Worm (Caenorhabditis elegans): ENCODE results near the gene skr-15.
A peak's percentile ranks its signal among the peaks of the same experiment; 100 is the strongest.

The skr-15 gene

DNA sequence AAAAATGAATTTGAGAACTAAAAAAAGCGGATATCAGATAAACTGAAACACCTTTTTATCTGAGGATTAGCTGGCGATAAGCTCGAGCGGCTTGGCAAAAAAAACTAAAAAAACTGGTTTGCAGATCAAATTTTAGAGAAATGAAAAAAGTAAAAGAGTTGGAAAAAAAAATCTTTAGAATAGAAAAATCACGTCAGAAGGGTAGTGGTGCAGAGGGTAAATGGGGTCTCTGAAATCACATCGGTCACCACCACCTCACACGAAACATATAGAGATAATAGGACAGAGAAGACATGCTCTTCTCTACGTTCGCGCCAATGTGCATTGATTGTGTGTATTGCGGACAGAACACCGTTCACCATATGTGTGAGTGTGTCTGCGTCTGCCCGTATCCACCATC, 42.7 kb upstream of the skr-15 start:
- TF ChIP-seq lin-29 (GFP tag; IDR thresholded peaks at IDR 0.05) (no peak), aha-1 (tag) (peak; percentile 74)

DNA sequence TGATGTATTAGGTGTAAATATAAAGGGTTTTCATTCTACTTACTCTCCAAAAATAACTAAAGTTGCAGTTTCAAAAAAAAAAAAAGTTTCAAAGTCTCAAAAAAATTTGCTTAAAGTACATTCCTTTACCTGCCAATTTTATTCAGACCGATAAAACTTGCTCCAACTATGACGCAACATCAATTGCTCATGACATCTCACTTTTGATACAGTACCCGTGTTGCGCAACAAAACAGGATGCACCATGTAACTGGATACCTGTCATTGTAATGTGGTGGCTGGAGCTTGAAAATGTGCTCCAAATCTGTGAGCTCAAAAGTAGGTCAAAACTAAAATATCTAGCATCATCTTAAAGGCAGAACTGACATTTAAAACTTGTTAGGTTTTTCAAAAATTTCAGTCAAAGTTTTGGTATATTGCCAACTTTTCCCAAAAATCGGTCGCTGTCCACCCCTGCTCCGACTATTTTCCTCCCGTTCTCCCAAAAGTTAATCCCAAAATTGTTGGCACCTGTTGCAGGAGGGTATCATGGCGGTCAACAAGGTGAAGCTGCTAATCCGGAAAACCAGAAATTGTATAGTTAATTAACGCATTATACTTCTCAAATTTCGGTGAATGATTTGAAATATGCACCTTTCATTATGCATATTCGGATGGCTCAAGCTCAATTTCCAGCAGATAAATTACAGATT, 41.5 kb upstream of the skr-15 start, which contains the start of gene T24E12.2:
Gene T24E12.2, plus strand, starts transcription at position 642 of the 692 bp plus-strand sequence.
- TF ChIP-seq nhr-25 (tag; optimal IDR thresholded peaks at IDR 0.05; ENCODE audit: borderline replicate concordance, insufficient read depth) (no peak), nhr-11 (tag; optimal IDR thresholded peaks at IDR 0.05) (no peak)

DNA sequence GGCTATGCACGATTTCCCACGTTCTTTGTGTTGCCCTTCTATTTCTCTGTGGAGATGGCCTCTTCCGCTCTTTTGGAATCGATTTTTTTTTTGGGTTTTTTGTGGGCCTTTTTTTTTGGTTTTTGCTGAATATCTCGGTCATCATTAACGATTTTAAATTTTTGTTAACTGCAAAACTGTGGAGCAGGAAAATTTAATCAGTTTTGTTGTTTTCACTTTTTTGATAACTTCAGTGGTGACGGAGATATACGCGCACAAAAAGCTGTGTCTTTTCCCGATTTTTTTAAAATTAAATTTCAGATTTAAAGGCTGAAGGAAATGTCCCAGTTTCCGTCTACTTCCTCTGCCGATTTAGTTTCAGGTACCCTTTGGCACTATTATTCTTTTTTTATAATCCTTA, 38.7 kb upstream of the skr-15 start, which contains the start of gene T24E12.1:
Gene T24E12.1, plus strand, starts transcription at position 301 of the 400 bp plus-strand sequence.
- TF ChIP-seq ceh-20 (GFP tag; IDR thresholded peaks at IDR 0.05) (no peak), lsy-2 (tag; optimal IDR thresholded peaks at IDR 0.05) (no peak), R02D3.7 (tag; optimal IDR thresholded peaks at IDR 0.05) (no peak), mdt-29 (GFP tag; IDR thresholded peaks at IDR 0.05) (no peak), fkh-10 (GFP tag; optimal IDR thresholded peaks at IDR 0.05) (no peak), lin-13 (GFP tag; optimal IDR thresholded peaks at IDR 0.05) (no peak), ceh-44 (GFP tag; IDR thresholded peaks at IDR 0.05) (no peak), dmd-6 (GFP tag; IDR thresholded peaks at IDR 0.05) (no peak), lin-15B (tag; optimal IDR thresholded peaks at IDR 0.05) (no peak), snpc-1.2 (GFP tag; IDR thresholded peaks at IDR 0.05) (no peak), pha-4 (GFP tag; IDR thresholded peaks at IDR 0.05) (no peak), pha-4 (tag; optimal IDR thresholded peaks at IDR 0.05) (no peak)

DNA sequence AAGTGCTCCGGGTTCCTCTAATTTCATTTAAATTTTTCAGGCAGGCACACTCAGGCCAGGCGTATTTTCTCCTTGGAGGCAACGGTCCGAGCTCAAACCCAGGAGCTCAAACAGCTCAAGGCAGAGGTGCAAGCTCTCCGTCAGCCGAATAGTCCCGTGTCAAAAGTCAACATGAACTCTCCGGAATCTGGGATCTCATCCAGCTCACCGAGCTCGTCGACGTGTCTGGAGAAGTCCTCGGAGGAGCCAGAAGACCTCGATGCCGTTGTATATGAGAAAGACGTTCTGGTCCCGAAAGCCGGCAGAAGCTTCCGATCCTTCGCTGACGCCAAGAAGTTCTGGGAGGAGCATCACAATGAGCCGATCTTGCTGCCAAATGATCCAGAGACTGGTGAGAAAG, 38.2 kb upstream of the skr-15 start:
- TF ChIP-seq zfp-2 (tag; optimal IDR thresholded peaks at IDR 0.05) (no peak), nhr-10 (tag; optimal IDR thresholded peaks at IDR 0.05) (no peak), pha-4 (GFP tag; IDR thresholded peaks at IDR 0.05) (no peak), pha-4 (tag; optimal IDR thresholded peaks at IDR 0.05) (no peak), lin-13 (GFP tag; optimal IDR thresholded peaks at IDR 0.05) (no peak), set-16 (GFP tag; IDR thresholded peaks at IDR 0.05) (peak; percentile 78)

DNA sequence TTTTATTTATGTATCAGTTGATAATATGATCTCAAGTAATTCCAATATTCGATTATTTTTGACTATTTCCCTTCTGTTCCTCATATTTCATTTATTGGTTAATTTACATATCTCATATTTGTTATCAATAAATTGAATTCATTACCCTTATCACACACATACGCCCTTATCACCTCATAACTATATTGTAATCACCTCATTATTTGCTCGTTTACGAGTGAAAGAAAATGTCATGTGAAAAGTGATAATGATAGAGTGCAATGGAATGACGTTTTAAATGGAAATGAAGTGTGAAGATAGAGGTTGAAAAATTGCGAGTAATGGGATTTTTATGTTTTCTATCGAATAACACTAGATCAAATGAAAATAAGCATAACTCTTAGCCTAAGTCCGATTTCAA, 37.4 kb upstream of the skr-15 start:
- TF ChIP-seq ces-1 (GFP tag; optimal IDR thresholded peaks at IDR 0.05) (no peak), ceh-20 (GFP tag; IDR thresholded peaks at IDR 0.05) (peak; percentile 80), zip-11 (GFP tag; IDR thresholded peaks at IDR 0.05) (no peak), nhr-6 (tag; optimal IDR thresholded peaks at IDR 0.05) (peak; percentile 100), lin-1 (GFP tag; IDR thresholded peaks at IDR 0.05) (peak; percentile 91), nhr-77 (tag; optimal IDR thresholded peaks at IDR 0.05) (peak; percentile 97), fos-1 (tag; optimal IDR thresholded peaks at IDR 0.05) (peak; percentile 36), unc-62 (GFP tag; optimal IDR thresholded peaks at IDR 0.05 in 1 of 2) (peak; percentile 70 to 98), unc-62 (tag; optimal IDR thresholded peaks at IDR 0.05) (no peak), daf-16 (GFP tag; optimal IDR thresholded peaks at IDR 0.05) (peak in 1 of 2 experiments; percentile 23), daf-16 (tag; optimal IDR thresholded peaks at IDR 0.05) (peak; percentile 96), cey-2 (tag; optimal IDR thresholded peaks at IDR 0.05; ENCODE audit: borderline replicate concordance, insufficient read depth) (peak; percentile 21), mdl-1 (tag; optimal IDR thresholded peaks at IDR 0.05) (peak in 1 of 2 experiments; percentile 53), unc-39 (tag; optimal IDR thresholded peaks at IDR 0.05) (no peak), mxl-3 (GFP tag; optimal IDR thresholded peaks at IDR 0.05) (peak; percentile 50), ztf-11 (tag; optimal IDR thresholded peaks at IDR 0.05) (no peak), nhr-42 (GFP tag; IDR thresholded peaks at IDR 0.05) (0 out of 2 replicates have a peak, but pooled peaks have one; percentile 18), lin-39 (tag; optimal IDR thresholded peaks at IDR 0.05) (no peak), ZK546.5 (tag; optimal IDR thresholded peaks at IDR 0.05) (no peak), lin-15B (tag; optimal IDR thresholded peaks at IDR 0.05) (no peak), lim-7 (GFP tag; IDR thresholded peaks at IDR 0.05) (no peak), Y5F2A.4 (GFP tag; optimal IDR thresholded peaks at IDR 0.05) (no peak), dmd-6 (GFP tag; IDR thresholded peaks at IDR 0.05) (peak; percentile 98), pqm-1 (tag; optimal IDR thresholded peaks at IDR 0.05) (peak; percentile 100), php-3 (GFP tag; IDR thresholded peaks at IDR 0.05) (peak; percentile 100), nhr-28 (tag; optimal IDR thresholded peaks at IDR 0.05) (peak; percentile 98), hlh-11 (tag; optimal IDR thresholded peaks at IDR 0.05) (peak; percentile 79), tra-1 (GFP tag; IDR thresholded peaks at IDR 0.05) (peak; percentile 96)
